Fruit fly (Drosophila melanogaster) whole organism, pupa: ENCODE results near the gene CG43255.

Experiments used
- CG10348 ChIP-seq: fragments of 200-800 bp; sonication (Bioruptor generic); IDR thresholded peaks from 2 replicates; pipeline ENCODE4 v1.3.6; 2022; ENCODE audit warnings: missing biosample characterization, missing genetic modification characterization
- CG12605 ChIP-seq: fragments of 200-800 bp; sonication (Bioruptor generic); IDR thresholded peaks from 2 replicates; pipeline ENCODE4 v1.3.6; 2022; ENCODE audit warnings: missing biosample characterization, missing genetic modification characterization
- CG13204 ChIP-seq: fragments of 200-800 bp; sonication (Bioruptor generic); optimal IDR thresholded peaks from 2 replicates; lab custom pipeline; 2018; ENCODE audit warnings: missing biosample characterization, mild to moderate bottlenecking, missing genetic modification characterization, moderate library complexity
- CG14655 ChIP-seq: fragments of 200-800 bp; sonication (Bioruptor generic); optimal IDR thresholded peaks from 3 replicates; lab custom pipeline; 2017; ENCODE audit warnings: mild to moderate bottlenecking, missing biosample characterization, missing genetic modification reagents, missing genetic modification characterization
- CG15710 ChIP-seq: fragments of 200-800 bp; sonication (Bioruptor generic); optimal IDR thresholded peaks from 2 replicates; lab custom pipeline; 2018; ENCODE audit warnings: missing biosample characterization, mild to moderate bottlenecking, missing genetic modification characterization, moderate library complexity
- CG17806 ChIP-seq: fragments of 200-800 bp; sonication (Bioruptor generic); optimal IDR thresholded peaks from 2 replicates; lab custom pipeline; 2018; ENCODE audit warnings: missing biosample characterization, mild to moderate bottlenecking, missing genetic modification characterization, moderate library complexity
- CG32121 ChIP-seq: fragments of 200-800 bp; sonication (Bioruptor generic); IDR thresholded peaks from 2 replicates; pipeline ENCODE4 v1.3.6; 2022; ENCODE audit warnings: missing biosample characterization, missing genetic modification characterization
- CG34367 ChIP-seq: fragments of 200-800 bp; sonication (Bioruptor generic); optimal IDR thresholded peaks from 2 replicates; lab custom pipeline; 2018; ENCODE audit warnings: missing biosample characterization, mild to moderate bottlenecking, missing genetic modification characterization
- CG4496 ChIP-seq: fragments of 200-800 bp; sonication (Bioruptor generic); IDR thresholded peaks from 3 replicates; pipeline ENCODE4 v1.3.6; 2022; ENCODE audit warnings: missing biosample characterization, missing genetic modification characterization
- CG8159 ChIP-seq: fragments of 200-800 bp; sonication (Bioruptor generic); optimal IDR thresholded peaks from 3 replicates; lab custom pipeline; 2018; ENCODE audit warnings: missing biosample characterization, mild to moderate bottlenecking, missing genetic modification characterization, moderate library complexity
- CG8301 ChIP-seq: fragments of 200-800 bp; sonication (Bioruptor generic); optimal IDR thresholded peaks from 2 replicates; lab custom pipeline; 2018; ENCODE audit warnings: missing biosample characterization, mild to moderate bottlenecking, missing genetic modification characterization
- CG9948 ChIP-seq: fragments of 200-800 bp; sonication (Bioruptor generic); optimal IDR thresholded peaks from 2 replicates; lab custom pipeline; 2018; ENCODE audit warnings: missing biosample characterization, mild to moderate bottlenecking, missing genetic modification characterization, moderate library complexity
- D1 ChIP-seq: fragments of 200-800 bp; sonication (Bioruptor generic); optimal IDR thresholded peaks from 2 replicates; lab custom pipeline; 2018; ENCODE audit warnings: missing biosample characterization, mild to moderate bottlenecking, missing genetic modification characterization, moderate library complexity
- EcR ChIP-seq: fragments of 200-800 bp; sonication (Bioruptor generic); optimal IDR thresholded peaks from 3 replicates; lab custom pipeline; 2019; ENCODE audit warnings: missing biosample characterization, missing genetic modification characterization, mild to moderate bottlenecking, moderate library complexity, missing genetic modification reagents
- Ets98B ChIP-seq: fragments of 200-800 bp; sonication (Bioruptor generic); IDR thresholded peaks from 2 replicates; pipeline ENCODE4 v1.3.6; 2022; ENCODE audit warnings: missing biosample characterization, missing genetic modification characterization
- Pif1A ChIP-seq: fragments of 200-800 bp; sonication (Bioruptor generic); optimal IDR thresholded peaks from 3 replicates; lab custom pipeline; 2016; ENCODE audit warnings: missing biosample characterization, missing genetic modification characterization
- Pif1B ChIP-seq: fragments of 200-800 bp; sonication (Bioruptor generic); optimal IDR thresholded peaks from 3 replicates; lab custom pipeline; 2016; ENCODE audit warnings: missing biosample characterization, missing genetic modification characterization
- Snoo ChIP-seq: fragments of 200-800 bp; sonication (Bioruptor generic); optimal IDR thresholded peaks from 3 replicates; lab custom pipeline; 2017; ENCODE audit warnings: missing biosample characterization, mild to moderate bottlenecking, missing genetic modification characterization, inconsistent platforms
- fd96Ca ChIP-seq: fragments of 200-800 bp; sonication (Bioruptor generic); IDR thresholded peaks from 3 replicates; pipeline ENCODE4 v1.3.6; 2022; ENCODE audit warnings: missing biosample characterization, missing genetic modification characterization
- gl ChIP-seq: fragments of 200-800 bp; sonication (Bioruptor generic); optimal IDR thresholded peaks from 2 replicates; lab custom pipeline; 2018; ENCODE audit warnings: missing biosample characterization, mild to moderate bottlenecking, missing genetic modification characterization
- rn ChIP-seq: fragments of 200-800 bp; sonication (Bioruptor generic); IDR thresholded peaks from 2 replicates; pipeline ENCODE4 v1.3.6; 2022; ENCODE audit warnings: missing biosample characterization, missing genetic modification characterization

Gene CG43255

DNA sequence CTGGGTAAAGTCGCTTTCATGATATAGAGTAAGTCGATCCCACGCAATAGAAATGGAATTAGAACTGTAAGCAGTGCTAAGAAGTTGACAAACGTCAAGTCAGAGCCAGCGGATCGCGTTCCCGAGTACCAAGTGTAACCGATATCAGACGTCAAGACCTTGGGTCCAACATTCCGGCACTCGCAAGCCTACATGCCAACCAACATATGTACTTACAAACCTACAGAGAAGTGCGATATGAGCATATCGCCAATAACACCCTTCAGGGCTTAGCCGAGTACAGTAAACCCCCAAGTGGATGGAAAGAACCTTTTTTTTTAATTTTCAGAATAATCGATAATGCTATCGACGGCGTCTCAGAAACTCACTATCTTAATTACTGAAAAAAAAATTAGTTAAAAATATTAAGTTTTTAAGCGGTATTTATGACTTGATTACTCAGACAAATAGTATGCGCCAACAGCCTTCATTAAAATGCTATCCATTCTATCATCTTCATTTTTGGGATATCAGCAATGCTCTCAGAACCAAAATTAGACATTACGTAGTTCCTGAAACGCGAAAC lies 31.2 kb upstream of the CG43255 start:
- no peak for TF ChIP-seq D1
- 0 out of 3 replicates have a peak, but pooled peaks have one; percentile 7 for TF ChIP-seq fd96Ca (GFP tag; lab: Robert Waterston, UW)
- TF ChIP-seq CG14655 (GFP tag; lab: Kevin White, UChicago) = no peak
- 0 out of 2 replicates have a peak, but pooled peaks have one; percentile 13 for TF ChIP-seq Ets98B (GFP tag; lab: Robert Waterston, UW)
- TF ChIP-seq CG15710 (tag; lab: Kevin White, UChicago) = peak; percentile 19
- peak; percentile 2 for TF ChIP-seq Pif1A (GFP tag; lab: Kevin White, UChicago)
- peak; percentile 5 for TF ChIP-seq CG9948 (tag; lab: Kevin White, UChicago)
- no peak for TF ChIP-seq CG34367 (tag; lab: Kevin White, UChicago)
- TF ChIP-seq CG8159 = peak; percentile 17

DNA sequence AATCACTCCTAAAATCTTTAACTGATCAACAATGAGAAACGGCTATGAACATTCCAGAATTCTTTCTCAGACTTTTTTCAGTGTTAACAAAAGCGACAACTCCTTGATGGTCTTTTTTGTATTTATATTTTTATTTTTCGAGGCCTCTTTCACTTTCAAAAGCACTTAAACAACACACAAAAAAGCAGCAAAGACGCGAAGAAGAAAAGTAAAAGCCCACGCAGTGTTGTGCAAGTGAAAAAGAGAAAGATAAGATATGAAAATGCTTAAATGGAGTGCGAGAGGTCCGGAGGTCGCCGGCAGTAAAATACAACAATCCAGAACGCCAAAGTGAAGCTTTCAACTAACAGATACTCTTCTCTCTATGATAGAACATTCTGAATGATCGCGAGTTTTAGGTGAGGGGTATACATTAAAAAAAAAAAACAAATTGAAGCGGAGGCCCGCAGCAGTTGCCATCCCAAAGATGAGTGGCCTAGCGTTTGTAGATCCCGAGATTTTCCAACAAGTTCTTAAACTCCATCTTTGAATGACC lies 30.3 kb upstream of the CG43255 start:
- TF ChIP-seq CG4496 (GFP tag; lab: Robert Waterston, UW) (0 out of 3 replicates have a peak, but pooled peaks have one; percentile 35), Snoo (peak; percentile 13), rn (GFP tag; lab: Robert Waterston, UW) (no peak)

DNA sequence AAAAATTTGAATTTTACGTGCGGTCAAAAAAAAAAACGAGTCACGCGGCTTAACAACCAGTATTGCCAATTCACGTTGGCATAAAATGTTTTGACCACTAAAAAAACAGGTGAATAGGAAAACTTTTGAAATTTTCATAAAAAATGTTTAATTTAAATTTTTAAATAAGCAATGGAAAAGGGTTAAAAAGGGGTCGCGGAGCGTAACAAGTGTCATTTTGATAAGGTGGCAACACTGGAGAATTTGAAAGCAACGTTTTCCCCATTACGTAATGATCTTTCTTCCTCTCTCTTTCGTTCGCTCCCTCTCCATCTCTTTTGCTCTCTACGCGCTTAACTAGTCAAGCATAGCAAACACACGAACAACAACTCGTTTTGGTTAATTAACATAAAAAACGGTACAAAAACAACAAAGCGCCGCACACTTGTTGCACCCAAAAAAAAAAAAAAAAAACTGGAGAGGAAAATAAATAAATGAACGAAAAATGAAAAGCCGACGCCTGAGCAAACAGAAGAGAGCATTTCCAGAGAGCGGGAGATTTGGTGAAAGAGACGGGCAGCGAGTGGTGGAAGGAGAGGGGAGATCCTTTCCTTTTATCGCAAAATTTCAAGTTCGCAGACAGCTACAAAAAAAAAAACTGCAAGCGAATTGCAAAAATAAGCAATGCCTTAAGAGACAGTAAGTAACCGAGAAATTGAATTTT lies 29.3 kb upstream of the CG43255 start:
- TF ChIP-seq Ets98B (GFP tag; lab: Robert Waterston, UW) = peak; percentile 83
- TF ChIP-seq CG32121 = peak; percentile 87
- peak; percentile 72 for TF ChIP-seq Snoo
- TF ChIP-seq CG10348 (GFP tag; lab: Robert Waterston, UW) = no peak
- TF ChIP-seq CG4496 (GFP tag; lab: Robert Waterston, UW) = peak; percentile 81
- TF ChIP-seq CG8159 = peak; percentile 64
- no peak for TF ChIP-seq D1
- peak; percentile 34 for TF ChIP-seq CG15710 (tag; lab: Kevin White, UChicago)
- TF ChIP-seq rn (GFP tag; lab: Robert Waterston, UW) = 0 out of 2 replicates have a peak, but pooled peaks have one; percentile 7
- TF ChIP-seq gl = no peak
- peak; percentile 77 for TF ChIP-seq fd96Ca (GFP tag; lab: Robert Waterston, UW)
- peak; percentile 74 for TF ChIP-seq CG8301 (tag; lab: Kevin White, UChicago)
- TF ChIP-seq CG13204 (GFP tag; lab: Kevin White, UChicago) = no peak
- TF ChIP-seq CG34367 (tag; lab: Kevin White, UChicago) = peak; percentile 38
- peak; percentile 68 for TF ChIP-seq Pif1A (GFP tag; lab: Kevin White, UChicago)
- peak; percentile 69 for TF ChIP-seq CG12605 (GFP tag; lab: Robert Waterston, UW)
- peak; percentile 66 for TF ChIP-seq CG9948 (tag; lab: Kevin White, UChicago)
- peak; percentile 73 for TF ChIP-seq CG14655 (GFP tag; lab: Kevin White, UChicago)
- TF ChIP-seq EcR = no peak
- TF ChIP-seq CG17806 = peak; percentile 37
- TF ChIP-seq Pif1B (GFP tag; lab: Kevin White, UChicago) = peak; percentile 63

DNA sequence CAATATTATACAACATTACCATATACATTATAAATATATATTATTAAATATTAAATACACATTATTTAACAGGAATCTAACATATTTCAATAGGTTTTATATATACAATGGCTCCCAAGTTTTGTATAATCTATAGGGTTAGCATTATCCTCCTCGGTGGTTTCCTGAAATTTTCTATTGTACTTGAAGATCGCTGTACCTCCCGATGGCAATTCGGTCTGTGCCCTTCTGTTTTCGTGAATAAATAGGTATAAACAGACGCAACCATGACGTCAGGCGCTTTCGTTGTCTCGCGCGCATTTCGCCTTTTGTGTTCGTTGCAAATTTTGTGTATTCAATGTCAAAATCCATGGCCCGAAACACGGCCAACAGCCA lies 28.8 kb upstream of the CG43255 start:
- TF ChIP-seq CG10348 (GFP tag; lab: Robert Waterston, UW) (no peak), CG12605 (GFP tag; lab: Robert Waterston, UW) (no peak), CG4496 (GFP tag; lab: Robert Waterston, UW) (no peak), Pif1A (GFP tag; lab: Kevin White, UChicago) (no peak), CG32121 (no peak), Ets98B (GFP tag; lab: Robert Waterston, UW) (no peak), CG8159 (peak; percentile 10)
- TF ChIP-seq, all 21 proteins: peak for 1

DNA sequence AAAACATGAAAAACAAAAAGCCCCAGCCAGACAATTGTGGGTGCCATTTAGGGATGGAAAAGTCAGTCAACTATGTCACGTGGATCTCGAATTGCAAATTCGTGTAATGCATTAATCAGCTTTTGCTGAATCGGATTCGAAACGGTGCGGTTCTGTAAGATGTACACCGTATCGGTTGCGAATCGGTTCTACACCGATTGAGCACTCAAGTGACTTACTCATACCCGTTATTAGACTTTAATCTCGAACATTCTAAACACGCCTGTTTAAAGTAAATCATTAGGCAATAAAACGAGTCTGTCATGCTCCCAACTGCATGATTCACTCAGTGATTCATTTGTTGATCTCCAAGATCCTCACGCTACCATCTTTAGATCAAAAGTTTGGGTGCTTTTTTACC lies 28.3 kb upstream of the CG43255 start:
- TF ChIP-seq CG14655 (GFP tag; lab: Kevin White, UChicago) (peak; percentile 9), CG9948 (tag; lab: Kevin White, UChicago) (peak; percentile 9), rn (GFP tag; lab: Robert Waterston, UW) (no peak), CG10348 (GFP tag; lab: Robert Waterston, UW) (no peak), CG8301 (tag; lab: Kevin White, UChicago) (peak; percentile 19), CG4496 (GFP tag; lab: Robert Waterston, UW) (no peak)

DNA sequence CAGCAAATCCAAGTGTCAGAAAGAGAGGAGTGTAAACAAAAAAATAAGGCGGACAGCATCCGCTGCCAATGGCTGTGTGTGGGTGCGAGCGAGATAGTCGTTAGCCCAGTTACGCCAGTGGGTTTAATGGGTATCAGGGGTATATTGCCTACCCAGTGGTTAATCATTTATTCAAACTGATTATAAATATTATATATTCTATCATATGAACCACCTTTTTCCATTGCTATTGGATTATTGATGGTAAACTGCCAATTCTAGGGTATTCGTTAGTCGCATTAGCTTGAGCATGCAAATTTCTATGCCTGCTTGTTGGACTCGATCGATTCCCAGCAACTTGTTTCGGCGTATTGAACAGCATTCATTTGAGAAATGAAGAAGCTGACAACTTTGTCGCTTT lies 27.7 kb upstream of the CG43255 start:
- TF ChIP-seq CG9948 (tag; lab: Kevin White, UChicago) (peak; percentile 86), CG13204 (GFP tag; lab: Kevin White, UChicago) (peak; percentile 70), CG32121 (peak; percentile 98), Pif1B (GFP tag; lab: Kevin White, UChicago) (peak; percentile 88), rn (GFP tag; lab: Robert Waterston, UW) (peak; percentile 96), Snoo (peak; percentile 92), gl (peak; percentile 70), Ets98B (GFP tag; lab: Robert Waterston, UW) (peak; percentile 98), CG14655 (GFP tag; lab: Kevin White, UChicago) (peak; percentile 94), CG4496 (GFP tag; lab: Robert Waterston, UW) (peak; percentile 98), fd96Ca (GFP tag; lab: Robert Waterston, UW) (peak; percentile 97), CG15710 (tag; lab: Kevin White, UChicago) (peak; percentile 88), CG34367 (tag; lab: Kevin White, UChicago) (peak; percentile 88), CG10348 (GFP tag; lab: Robert Waterston, UW) (peak; percentile 85), Pif1A (GFP tag; lab: Kevin White, UChicago) (peak; percentile 91), CG12605 (GFP tag; lab: Robert Waterston, UW) (peak; percentile 93), CG8159 (peak; percentile 86), EcR (no peak), CG8301 (tag; lab: Kevin White, UChicago) (peak; percentile 94), CG17806 (peak; percentile 88), D1 (peak; percentile 53)
